Worm (Caenorhabditis elegans) whole organism, L2 larva: Measurements from ENCODE around the gene spp-22.

ENCODE experiments used
- ZK546.5 ChIP-seq: sonication (generic microtip); optimal IDR thresholded peaks from 2 replicates; lab custom pipeline; 2017; ENCODE audit warnings: missing biosample characterization, missing genetic modification characterization
- nhr-23 ChIP-seq: fragments of 150-350 bp; optimal IDR thresholded peaks from 2 replicates; lab custom pipeline; 2014; ENCODE audit warnings: missing biosample characterization, missing genetic modification reagents, missing genetic modification characterization
- nhr-25 ChIP-seq: fragments of 150-350 bp; sonication (generic microtip); optimal IDR thresholded peaks from 3 replicates; lab custom pipeline; 2014; ENCODE audit warnings: missing biosample characterization, missing genetic modification characterization
- nhr-6 ChIP-seq: fragments of 150-350 bp; optimal IDR thresholded peaks from 2 replicates; lab custom pipeline; 2014; ENCODE audit warnings: missing biosample characterization, missing genetic modification characterization
- skn-1 ChIP-seq: sonication (generic microtip); optimal IDR thresholded peaks from 2 replicates; lab custom pipeline; 2017; ENCODE audit warnings: missing biosample characterization, missing genetic modification characterization

DNA sequence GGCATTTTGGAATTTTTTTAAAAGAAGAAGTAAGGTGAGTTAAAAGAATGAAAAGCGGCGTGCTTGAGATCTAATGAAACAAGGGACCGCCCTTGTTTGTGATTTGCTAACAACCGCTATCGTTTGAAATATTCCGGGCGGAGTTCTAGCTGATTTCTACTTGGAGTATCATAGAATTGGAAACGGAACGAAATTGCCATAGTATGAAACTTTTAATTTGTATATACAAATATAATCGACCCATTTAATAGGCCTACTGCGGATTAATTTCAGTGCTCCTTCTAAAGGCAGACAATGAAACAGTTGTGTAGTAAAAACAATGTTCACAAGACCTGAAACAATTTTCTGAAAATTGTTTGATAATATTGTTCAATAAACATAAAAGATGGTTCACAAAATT, 19.6 kb upstream of the spp-22 start, which contains the start of gene C55B6.7:
- TF ChIP-seq ZK546.5 (tag; lab: Kevin White, UChicago): no peak
- no peak for TF ChIP-seq nhr-23
- no peak for TF ChIP-seq skn-1 (tag; lab: Kevin White, UChicago)
- TF ChIP-seq nhr-25 (tag; lab: Kevin White, UChicago): no peak
- no peak for TF ChIP-seq nhr-6 (tag; lab: Kevin White, UChicago)
